Worm (Caenorhabditis elegans): ENCODE measurements around the gene C02C6.14.

Gene C02C6.14

ce11 chrX:15554910-15555309 lies 17.4 kb downstream of the C02C6.14 start:
- TF ChIP-seq nhr-47 (tag; optimal IDR thresholded peaks at IDR 0.05), result no peak
- TF ChIP-seq jun-1 (tag; optimal IDR thresholded peaks at IDR 0.05), result no peak
- no peak for TF ChIP-seq nhr-12 (tag; optimal IDR thresholded peaks at IDR 0.05)
- no peak for TF ChIP-seq ama-1 (optimal IDR thresholded peaks at IDR 0.05)
- TF ChIP-seq ceh-88 (GFP tag; IDR thresholded peaks at IDR 0.05), result no peak
- no peak for TF ChIP-seq lin-13 (GFP tag; optimal IDR thresholded peaks at IDR 0.05)
- no peak for TF ChIP-seq tlp-1 (tag; optimal IDR thresholded peaks at IDR 0.05)
- TF ChIP-seq unc-86 (tag; optimal IDR thresholded peaks at IDR 0.05), result peak; percentile 74
- no peak for TF ChIP-seq lir-3 (tag; optimal IDR thresholded peaks at IDR 0.05; ENCODE audit: poor library complexity)
- TF ChIP-seq lin-39 (tag; optimal IDR thresholded peaks at IDR 0.05), result no peak
- TF ChIP-seq pqm-1 (tag; optimal IDR thresholded peaks at IDR 0.05), result no peak
- TF ChIP-seq nhr-90 (tag; optimal IDR thresholded peaks at IDR 0.05; ENCODE audit: poor library complexity), result no peak
- no peak for TF ChIP-seq dsc-1 (tag; optimal IDR thresholded peaks at IDR 0.05)
- no peak for TF ChIP-seq nhr-71 (tag; optimal IDR thresholded peaks at IDR 0.05)
- no peak for TF ChIP-seq aly-2 (tag; optimal IDR thresholded peaks at IDR 0.05)
- TF ChIP-seq swsn-7 (tag; optimal IDR thresholded peaks at IDR 0.05), result no peak
- TF ChIP-seq egl-13 (tag; optimal IDR thresholded peaks at IDR 0.05), result peak; percentile 30
- TF ChIP-seq unc-62 (GFP tag; optimal IDR thresholded peaks at IDR 0.05), result no peak
- no peak for TF ChIP-seq mdl-1 (tag; optimal IDR thresholded peaks at IDR 0.05)
- no peak for TF ChIP-seq nhr-11 (tag; optimal IDR thresholded peaks at IDR 0.05)
- no peak for TF ChIP-seq ceh-90 (tag; optimal IDR thresholded peaks at IDR 0.05)
- no peak for TF ChIP-seq skn-1 (tag; optimal IDR thresholded peaks at IDR 0.05)
- TF ChIP-seq fkh-4 (tag; optimal IDR thresholded peaks at IDR 0.05; ENCODE audit: borderline replicate concordance), result no peak
- peak; percentile 44 for TF ChIP-seq lin-14 (GFP tag; optimal IDR thresholded peaks at IDR 0.05)
- TF ChIP-seq C04F5.9 (tag; optimal IDR thresholded peaks at IDR 0.05), result no peak
- no peak for TF ChIP-seq mef-2 (tag; optimal IDR thresholded peaks at IDR 0.05)
- TF ChIP-seq snpc-4 (tag; optimal IDR thresholded peaks at IDR 0.05), result no peak

ce11 chrX:15555529-15555928 lies 18.1 kb downstream of the C02C6.14 start:
- TF ChIP-seq ztf-4 (tag; optimal IDR thresholded peaks at IDR 0.05) (no peak), unc-86 (tag; optimal IDR thresholded peaks at IDR 0.05) (peak; percentile 0), nhr-85 (tag) (peak; percentile 54), mef-2 (tag; optimal IDR thresholded peaks at IDR 0.05) (no peak), egl-13 (tag; optimal IDR thresholded peaks at IDR 0.05) (no peak)

ce11 chrX:15557849-15558248 lies 20.4 kb downstream of the C02C6.14 start, which contains the start of gene lron-3:
lron-3 (minus strand) TSS chrX:15557949.
- no peak for TF ChIP-seq alr-1 (tag; optimal IDR thresholded peaks at IDR 0.05; ENCODE audit: borderline replicate concordance)
- no peak for TF ChIP-seq sptf-1 (tag; optimal IDR thresholded peaks at IDR 0.05)
- no peak for TF ChIP-seq fkh-4 (tag; optimal IDR thresholded peaks at IDR 0.05; ENCODE audit: borderline replicate concordance)
- no peak for TF ChIP-seq unc-98 (GFP tag; IDR thresholded peaks at IDR 0.05)
- TF ChIP-seq unc-30 (tag; optimal IDR thresholded peaks at IDR 0.05), result no peak
- TF ChIP-seq C04F5.9 (tag; optimal IDR thresholded peaks at IDR 0.05), result no peak
- TF ChIP-seq aly-2 (tag; optimal IDR thresholded peaks at IDR 0.05), result no peak
- no peak for TF ChIP-seq egl-27 (tag; optimal IDR thresholded peaks at IDR 0.05)
- TF ChIP-seq ets-5 (GFP tag; IDR thresholded peaks at IDR 0.05), result no peak
- TF ChIP-seq blmp-1 (tag; optimal IDR thresholded peaks at IDR 0.05), result no peak
- TF ChIP-seq efl-1 (optimal IDR thresholded peaks at IDR 0.05), result no peak
- TF ChIP-seq efl-1 (GFP tag; optimal IDR thresholded peaks at IDR 0.05 in 1 of 2), result no peak
- TF ChIP-seq pax-3 (tag; optimal IDR thresholded peaks at IDR 0.05), result no peak
- TF ChIP-seq sox-4 (tag; optimal IDR thresholded peaks at IDR 0.05), result no peak
- TF ChIP-seq swsn-7 (tag; optimal IDR thresholded peaks at IDR 0.05), result no peak
- TF ChIP-seq ceh-88 (GFP tag; IDR thresholded peaks at IDR 0.05), result no peak
- no peak for TF ChIP-seq ceh-90 (tag; optimal IDR thresholded peaks at IDR 0.05)
- TF ChIP-seq nhr-84 (tag; optimal IDR thresholded peaks at IDR 0.05), result no peak
- no peak for TF ChIP-seq mdl-1 (tag; optimal IDR thresholded peaks at IDR 0.05)
